Worm (Caenorhabditis elegans) whole organism, L4/young adult: ENCODE results near the gene hmit-1.1.

ENCODE experiments used
- W03F9.2 ChIP-seq: fragments of 150-350 bp; optimal IDR thresholded peaks from 2 replicates; lab custom pipeline; 2014; ENCODE audit warnings: missing biosample characterization, missing genetic modification characterization
- dao-5 ChIP-seq: sonication (generic microtip); optimal IDR thresholded peaks from 2 replicates; lab custom pipeline; 2016; ENCODE audit warnings: missing genotype, missing genetic modification characterization, moderate library complexity, missing compliant biosample characterization
- him-1 ChIP-seq: sonication (generic microtip); optimal IDR thresholded peaks from 2 replicates; lab custom pipeline; 2016; ENCODE audit warnings: missing genotype, missing genetic modification reagents, missing genetic modification characterization, missing compliant biosample characterization

DNA sequence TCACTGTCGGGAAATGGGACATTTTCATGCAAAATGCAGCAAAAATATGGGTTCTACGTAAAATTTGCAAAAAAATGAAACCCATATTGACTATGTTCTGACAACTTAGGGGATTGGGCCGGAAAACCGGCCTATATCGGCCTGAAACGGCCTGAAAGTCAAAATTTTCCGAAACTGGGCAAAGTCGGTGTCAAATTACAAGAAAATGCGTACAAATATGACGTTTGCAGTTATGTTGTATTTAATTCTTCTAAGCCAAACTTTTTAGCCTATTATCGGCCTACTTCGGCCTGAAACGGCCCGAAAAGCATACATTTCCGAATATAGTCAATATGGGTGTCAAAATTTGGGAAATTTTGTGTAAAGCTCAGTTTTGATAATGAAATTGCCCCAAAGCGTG, 4.7 kb upstream of the hmit-1.1 start:
- TF ChIP-seq W03F9.2 (tag; lab: Kevin White, UChicago) (no peak), him-1 (no peak), dao-5 (tag; lab: Kevin White, UChicago) (no peak)
